Fruit fly (Drosophila melanogaster) whole organism, embryonic: ENCODE measurements around the gene CG8993.

Source experiments
- CG1024 ChIP-seq: fragments of 200-800 bp; sonication (Bioruptor generic); IDR thresholded peaks from 2 replicates; pipeline ENCODE4 v1.3.6; 2022; ENCODE audit warnings: missing biosample characterization, missing genetic modification characterization
- CG11247 ChIP-seq: fragments of 200-800 bp; sonication (Bioruptor generic); IDR thresholded peaks from 2 replicates; pipeline ENCODE4 v1.3.6; 2022; ENCODE audit warnings: missing biosample characterization, missing genetic modification characterization
- CG12299 ChIP-seq: fragments of 200-800 bp; sonication (Bioruptor generic); optimal IDR thresholded peaks from 2 replicates; lab custom pipeline; 2018; ENCODE audit warnings: missing biosample characterization, mild to moderate bottlenecking, missing genetic modification characterization
- CG12659 ChIP-seq: fragments of 200-800 bp; sonication (Bioruptor generic); optimal IDR thresholded peaks from 3 replicates; lab custom pipeline; 2017; ENCODE audit warnings: mild to moderate bottlenecking, missing biosample characterization, missing genetic modification reagents, missing genetic modification characterization
- CG17361 ChIP-seq: fragments of 200-800 bp; sonication (Bioruptor generic); IDR thresholded peaks from 3 replicates; pipeline ENCODE4 v1.3.6; 2022; ENCODE audit warnings: missing biosample characterization, missing genetic modification characterization
- CG17385 ChIP-seq: fragments of 200-800 bp; sonication (Bioruptor generic); optimal IDR thresholded peaks from 3 replicates; lab custom pipeline; 2018; ENCODE audit warnings: missing biosample characterization, mild to moderate bottlenecking, missing genetic modification characterization
- CG18262 ChIP-seq: fragments of 200-800 bp; optimal IDR thresholded peaks from 3 replicates; lab custom pipeline; 2019; ENCODE audit warnings: missing biosample characterization, mild to moderate bottlenecking, missing genetic modification characterization, moderate library complexity
- CG18476 ChIP-seq: fragments of 200-800 bp; sonication (Bioruptor generic); optimal IDR thresholded peaks from 2 replicates; lab custom pipeline; 2016; ENCODE audit warnings: missing biosample characterization, mild to moderate bottlenecking, missing genetic modification characterization
- CG31365 ChIP-seq: fragments of 200-800 bp; sonication (Bioruptor generic); optimal IDR thresholded peaks from 2 replicates; lab custom pipeline; 2018; ENCODE audit warnings: missing biosample characterization, mild to moderate bottlenecking, missing genetic modification characterization
- CG3995 ChIP-seq: fragments of 200-800 bp; sonication (Bioruptor generic); optimal IDR thresholded peaks from 3 replicates; lab custom pipeline; 2016; ENCODE audit warnings: missing biosample characterization, missing genetic modification characterization
- CG4328 ChIP-seq: fragments of 200-800 bp; sonication (Bioruptor generic); optimal IDR thresholded peaks from 3 replicates; lab custom pipeline; 2017; ENCODE audit warnings: missing biosample characterization, missing genetic modification reagents, missing genetic modification characterization
- CG4730 ChIP-seq: fragments of 200-800 bp; sonication (Bioruptor generic); IDR thresholded peaks from 2 replicates; pipeline ENCODE4 v1.3.6; 2022; ENCODE audit warnings: missing biosample characterization, missing genetic modification characterization
- CG5953 ChIP-seq: fragments of 200-800 bp; sonication (Bioruptor generic); IDR thresholded peaks from 2 replicates; pipeline ENCODE4 v1.3.6; 2022; ENCODE audit warnings: missing biosample characterization, missing genetic modification characterization
- CG8765 ChIP-seq: fragments of 200-800 bp; sonication (Bioruptor generic); IDR thresholded peaks from 2 replicates; pipeline ENCODE4 v1.3.6; 2022; ENCODE audit warnings: missing biosample characterization, missing genetic modification characterization
- CHES-1-like ChIP-seq: fragments of 200-800 bp; sonication (Bioruptor generic); optimal IDR thresholded peaks from 2 replicates; lab custom pipeline; 2016; ENCODE audit warnings: missing biosample characterization, missing genetic modification characterization
- D ChIP-seq, 2 experiments: fragments of 200-800 bp in 1 of 2; fragments of >200 bp in 1 of 2; sonication (Bioruptor generic) in 1 of 2; optimal IDR thresholded peaks; 2 replicates in 1 of 2; 3 replicates in 1 of 2; lab custom pipeline; 2017; ENCODE audit warnings: mild to moderate bottlenecking in 1 of 2, missing biosample characterization in 1 of 2, missing genetic modification characterization in 1 of 2, missing genetic modification reagents in 1 of 2
- Dek ChIP-seq: fragments of 200-800 bp; sonication (Bioruptor generic); optimal IDR thresholded peaks from 3 replicates; lab custom pipeline; 2019; ENCODE audit warnings: missing biosample characterization, mild to moderate bottlenecking, missing genetic modification characterization, moderate library complexity
- Drgx ChIP-seq: fragments of 200-800 bp; sonication (Bioruptor generic); IDR thresholded peaks from 2 replicates; pipeline ENCODE4 v1.3.6; 2022; ENCODE audit warnings: missing biosample characterization, missing genetic modification characterization
- Ets97D ChIP-seq: fragments of 200-800 bp; sonication (Bioruptor generic); optimal IDR thresholded peaks from 3 replicates; lab custom pipeline; 2016; ENCODE audit warnings: missing biosample characterization, missing genetic modification characterization
- HLH3B ChIP-seq: fragments of 200-800 bp; sonication (Bioruptor generic); IDR thresholded peaks from 2 replicates; pipeline ENCODE4 v1.3.6; 2022; ENCODE audit warnings: missing biosample characterization, missing genetic modification characterization
- Kr ChIP-seq: fragments of 200-800 bp; sonication (Bioruptor generic); optimal IDR thresholded peaks from 2 replicates; lab custom pipeline; 2017; ENCODE audit warnings: missing biosample characterization, mild to moderate bottlenecking, missing genetic modification characterization
- NFAT ChIP-seq: fragments of 200-800 bp; sonication (Bioruptor generic); IDR thresholded peaks from 2 replicates; pipeline ENCODE4 v1.3.6; 2022; ENCODE audit warnings: missing biosample characterization, missing genetic modification characterization
- Optix ChIP-seq: fragments of 200-800 bp; sonication (Bioruptor generic); IDR thresholded peaks from 3 replicates; pipeline ENCODE4 v1.3.6; 2022; ENCODE audit warnings: missing biosample characterization, missing genetic modification characterization
- Pdp1 ChIP-seq, 2 experiments: fragments of 200-800 bp; sonication (Bioruptor generic); optimal IDR thresholded peaks; 3 replicates each; lab custom pipeline; 2016; ENCODE audit warnings: missing biosample characterization in 2 of 2, missing genetic modification characterization in 2 of 2, mild to moderate bottlenecking in 1 of 2, moderate library complexity in 1 of 2
- Sin3A ChIP-seq: fragments of >200 bp; optimal IDR thresholded peaks from 2 replicates; lab custom pipeline; 2018
- Ssrp ChIP-seq: fragments of 200-800 bp; sonication (Bioruptor generic); optimal IDR thresholded peaks from 2 replicates; lab custom pipeline; 2018; ENCODE audit warnings: missing biosample characterization, mild to moderate bottlenecking, missing genetic modification characterization, moderate library complexity
- Trl ChIP-seq, 3 experiments: fragments of >200 bp in 2 of 3; fragments of 200-800 bp in 1 of 3; sonication (Bioruptor generic) in 1 of 3; optimal IDR thresholded peaks; 2 replicates in 1 of 3; 3 replicates in 2 of 3; lab custom pipeline; 2016 to 2017; ENCODE audit warnings: missing biosample characterization in 1 of 3, missing genetic modification characterization in 1 of 3
- az2 ChIP-seq: fragments of 200-800 bp; sonication (Bioruptor generic); optimal IDR thresholded peaks from 3 replicates; lab custom pipeline; 2016; ENCODE audit warnings: missing biosample characterization, missing genetic modification characterization
- bbx ChIP-seq: fragments of 200-800 bp; sonication (Bioruptor generic); IDR thresholded peaks from 2 replicates; pipeline ENCODE4 v1.3.6; 2022; ENCODE audit warnings: missing biosample characterization, missing genetic modification characterization; ENCODE audit not compliant: partially characterized antibody
- cas ChIP-seq: fragments of 200-800 bp; sonication (Bioruptor generic); IDR thresholded peaks from 2 replicates; pipeline ENCODE4 v1.3.6; 2022; ENCODE audit warnings: missing biosample characterization, missing genetic modification characterization
- corto ChIP-seq: fragments of 200-800 bp; sonication (Bioruptor generic); optimal IDR thresholded peaks from 2 replicates; lab custom pipeline; 2016; ENCODE audit warnings: missing biosample characterization, mild to moderate bottlenecking, missing genetic modification characterization, moderate library complexity
- dati ChIP-seq: fragments of 200-800 bp; sonication (Bioruptor generic); IDR thresholded peaks from 2 replicates; pipeline ENCODE4 v1.3.6; 2022; ENCODE audit warnings: missing biosample characterization, missing genetic modification characterization
- emc ChIP-seq: fragments of 200-800 bp; sonication (Bioruptor generic); optimal IDR thresholded peaks from 2 replicates; lab custom pipeline; 2016; ENCODE audit warnings: missing biosample characterization, missing genetic modification characterization
- fd102C ChIP-seq: fragments of 200-800 bp; sonication (Bioruptor generic); optimal IDR thresholded peaks from 2 replicates; lab custom pipeline; 2018; ENCODE audit warnings: missing biosample characterization, mild to moderate bottlenecking, missing genetic modification characterization, moderate library complexity
- ftz-f1 ChIP-seq: fragments of 200-800 bp; sonication (Bioruptor generic); optimal IDR thresholded peaks from 2 replicates; lab custom pipeline; 2016; ENCODE audit warnings: missing biosample characterization, missing genetic modification characterization
- hkb ChIP-seq, 2 experiments: fragments of 200-800 bp in 1 of 2; fragments of >200 bp in 1 of 2; sonication (Bioruptor generic) in 1 of 2; IDR thresholded peaks in 1 of 2; optimal IDR thresholded peaks in 1 of 2; 2 replicates each; pipeline versions ENCODE4 v1.3.6 to Lab custom; 2017 to 2022; ENCODE audit warnings: missing biosample characterization in 1 of 2, missing genetic modification characterization in 1 of 2
- ind ChIP-seq: fragments of 200-800 bp; sonication (Bioruptor generic); optimal IDR thresholded peaks from 3 replicates; lab custom pipeline; 2016; ENCODE audit warnings: missing biosample characterization, missing genetic modification characterization
- kni ChIP-seq: fragments of 200-800 bp; sonication (Bioruptor generic); optimal IDR thresholded peaks from 3 replicates; lab custom pipeline; 2017; ENCODE audit warnings: mild to moderate bottlenecking, missing biosample characterization, missing genetic modification reagents, missing genetic modification characterization
- lmd ChIP-seq: fragments of 200-800 bp; sonication (Bioruptor generic); IDR thresholded peaks from 2 replicates; pipeline ENCODE4 v1.3.6; 2022; ENCODE audit warnings: missing biosample characterization, missing genetic modification characterization
- maf-S ChIP-seq: fragments of 200-800 bp; sonication (Bioruptor generic); optimal IDR thresholded peaks from 2 replicates; lab custom pipeline; 2016; ENCODE audit warnings: missing biosample characterization, missing genetic modification characterization
- onecut ChIP-seq: fragments of 200-800 bp; sonication (Bioruptor generic); IDR thresholded peaks from 2 replicates; pipeline ENCODE4 v1.3.6; 2022; ENCODE audit warnings: missing biosample characterization, missing genetic modification characterization
- repo ChIP-seq: fragments of 200-800 bp; sonication (Bioruptor generic); optimal IDR thresholded peaks from 2 replicates; lab custom pipeline; 2016; ENCODE audit warnings: missing biosample characterization, missing genetic modification characterization
- seq ChIP-seq: fragments of 200-800 bp; sonication (Bioruptor generic); IDR thresholded peaks from 2 replicates; pipeline ENCODE4 v1.3.6; 2022; ENCODE audit warnings: missing biosample characterization, missing genetic modification characterization
- sim ChIP-seq: fragments of 200-800 bp; sonication (Bioruptor generic); IDR thresholded peaks from 2 replicates; pipeline ENCODE4 v1.3.6; 2022; ENCODE audit warnings: missing biosample characterization, missing genetic modification characterization
- slbo ChIP-seq: fragments of 200-800 bp; sonication (Bioruptor generic); IDR thresholded peaks from 2 replicates; pipeline ENCODE4 v1.3.6; 2022; ENCODE audit warnings: missing biosample characterization, missing genetic modification characterization
- tap ChIP-seq: fragments of 200-800 bp; optimal IDR thresholded peaks from 3 replicates; lab custom pipeline; 2019; ENCODE audit warnings: missing biosample characterization, mild to moderate bottlenecking, missing genetic modification characterization, moderate library complexity
- tna ChIP-seq: fragments of 200-800 bp; sonication (Bioruptor generic); IDR thresholded peaks from 2 replicates; pipeline ENCODE4 v1.3.6; 2022; ENCODE audit warnings: missing biosample characterization, missing genetic modification characterization; ENCODE audit not compliant: partially characterized antibody
- ttk ChIP-seq: fragments of 200-800 bp; sonication (Bioruptor generic); IDR thresholded peaks from 2 replicates; pipeline ENCODE4 v2.1.2; 2022; ENCODE audit warnings: missing biosample characterization, missing genetic modification characterization
- usp ChIP-seq: fragments of >200 bp; optimal IDR thresholded peaks from 2 replicates; lab custom pipeline; 2017; ENCODE audit warnings: missing biosample characterization, missing genetic modification characterization
- vfl ChIP-seq: fragments of 200-800 bp; sonication (Bioruptor generic); optimal IDR thresholded peaks from 2 replicates; lab custom pipeline; 2016; ENCODE audit warnings: missing biosample characterization, missing genetic modification characterization
- yki ChIP-seq: fragments of >200 bp; optimal IDR thresholded peaks from 3 replicates; lab custom pipeline; 2018

The CG8993 gene

DNA sequence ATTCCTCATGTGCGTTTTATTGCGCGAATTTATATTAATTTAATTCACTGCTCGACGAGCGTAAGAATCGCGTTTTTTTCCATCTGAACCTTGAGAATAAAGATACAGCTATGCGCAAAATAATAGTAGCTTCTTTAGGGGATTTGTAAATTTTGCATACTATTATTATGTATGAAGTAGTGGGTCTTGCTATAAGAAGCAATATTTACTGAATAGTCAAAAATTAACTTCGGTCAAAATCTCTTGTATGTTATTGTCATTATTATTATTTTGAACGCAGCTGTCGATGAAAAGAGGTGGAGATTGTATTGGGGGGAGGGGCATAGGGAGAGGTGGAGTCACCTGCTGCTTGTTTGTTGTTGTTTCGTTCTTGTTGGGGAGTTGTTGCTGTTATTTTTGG, 46.8 kb downstream of the CG8993 start (continued):
- TF ChIP-seq CG17385 (GFP tag; lab: Kevin White, UChicago): peak; percentile 71
- peak; percentile 69 for TF ChIP-seq Ssrp (tag; lab: Kevin White, UChicago)
- TF ChIP-seq onecut (GFP tag; lab: Robert Waterston, UW): peak; percentile 71
- TF ChIP-seq az2 (GFP tag; lab: Kevin White, UChicago): peak; percentile 71
- TF ChIP-seq Dek: peak; percentile 48
- TF ChIP-seq seq: peak; percentile 77
- TF ChIP-seq dati (GFP tag; lab: Robert Waterston, UW): peak; percentile 65
- no peak for TF ChIP-seq maf-S (GFP tag; lab: Kevin White, UChicago)
- peak; percentile 78 for TF ChIP-seq CG1024
- TF ChIP-seq CG5953: peak; percentile 72; the same call in 1 of the 2 replicates
- peak; percentile 72 for TF ChIP-seq ttk
- TF ChIP-seq CG11247: peak; percentile 83
- TF ChIP-seq bbx (GFP tag; lab: Robert Waterston, UW): no peak
- TF ChIP-seq CHES-1-like: peak; percentile 25
- peak; percentile 86 for TF ChIP-seq Optix (GFP tag; lab: Robert Waterston, UW)
- TF ChIP-seq vfl (GFP tag; lab: Kevin White, UChicago): peak; percentile 7
- peak; percentile 24 for TF ChIP-seq CG4328 (GFP tag; lab: Kevin White, UChicago)
- peak; percentile 64 for TF ChIP-seq cas
- peak; percentile 59 for TF ChIP-seq CG8765 (GFP tag; lab: Robert Waterston, UW)
- peak; percentile 84 for TF ChIP-seq Drgx (GFP tag; lab: Robert Waterston, UW)
- peak; percentile 88 for TF ChIP-seq ind (GFP tag; lab: Kevin White, UChicago)
- TF ChIP-seq NFAT (GFP tag; lab: Robert Waterston, UW): peak; percentile 74
- peak; percentile 42 for TF ChIP-seq emc (GFP tag; lab: Kevin White, UChicago)
- no peak for TF ChIP-seq CG3995 (GFP tag; lab: Kevin White, UChicago)
- TF ChIP-seq tap: peak; percentile 87
- no peak for TF ChIP-seq usp (GFP tag; lab: Kevin White, UChicago)
- TF ChIP-seq Kr (GFP tag; lab: Kevin White, UChicago): no peak
- TF ChIP-seq CG17361 (GFP tag; lab: Robert Waterston, UW): peak; percentile 72
- no peak for TF ChIP-seq fd102C (GFP tag; lab: Kevin White, UChicago)
- TF ChIP-seq sim (GFP tag; lab: Robert Waterston, UW): peak; percentile 58; the same call in 1 of the 2 replicates
- TF ChIP-seq Pdp1 (GFP tag; optimal IDR thresholded peaks at IDR 0.05; lab: Kevin White, UChicago): peak; percentile 68 to 89
- peak; percentile 63 for TF ChIP-seq CG12659 (GFP tag; lab: Kevin White, UChicago)
- TF ChIP-seq tna: no peak
- no peak for TF ChIP-seq kni (GFP tag; lab: Kevin White, UChicago)
- peak; percentile 58 for TF ChIP-seq corto (GFP tag; lab: Kevin White, UChicago)
- TF ChIP-seq yki (lab: Kevin White, UChicago): no peak
- peak; percentile 84 for TF ChIP-seq CG18476 (GFP tag; lab: Kevin White, UChicago)
- peak; percentile 77 for TF ChIP-seq Ets97D
- TF ChIP-seq CG12299: peak; percentile 62
- TF ChIP-seq lmd: peak; percentile 90
- peak; percentile 90 for TF ChIP-seq slbo (GFP tag; lab: Robert Waterston, UW)
- TF ChIP-seq Sin3A (lab: Kevin White, UChicago): no peak
- TF ChIP-seq HLH3B (GFP tag; lab: Robert Waterston, UW): peak; percentile 91
- peak; percentile 60 for TF ChIP-seq CG31365 (tag; lab: Kevin White, UChicago)
- TF ChIP-seq hkb (optimal IDR thresholded peaks at IDR 0.05; lab: Kevin White, UChicago): no peak
- TF ChIP-seq hkb (GFP tag; IDR thresholded peaks at IDR 0.05; lab: Robert Waterston, UW): peak; percentile 93
- TF ChIP-seq D (optimal IDR thresholded peaks at IDR 0.05; lab: Kevin White, UChicago): no peak
- peak; percentile 88 for TF ChIP-seq D (GFP tag; optimal IDR thresholded peaks at IDR 0.05; lab: Kevin White, UChicago)
- no peak for TF ChIP-seq Trl (optimal IDR thresholded peaks at IDR 0.05; lab: Kevin White, UChicago)
- peak; percentile 75 for TF ChIP-seq Trl (GFP tag; optimal IDR thresholded peaks at IDR 0.05; lab: Kevin White, UChicago)
- peak; percentile 75 for TF ChIP-seq CG4730 (GFP tag; lab: Robert Waterston, UW)
- peak; percentile 81 for TF ChIP-seq ftz-f1 (GFP tag; lab: Kevin White, UChicago)
- TF ChIP-seq repo (GFP tag; lab: Kevin White, UChicago): peak; percentile 78
- peak; percentile 75 for TF ChIP-seq CG18262 (tag; lab: Kevin White, UChicago)
